Worm (Caenorhabditis elegans) whole organism, young adult: ENCODE measurements around the gene gldi-8.

ENCODE experiments used
- F37B4.10 ChIP-seq: fragments of 200-800 bp; sonication (Bioruptor generic); IDR thresholded peaks from 2 replicates; pipeline ENCODE4 v1.3.6; 2022; ENCODE audit warnings: missing genetic modification characterization, missing compliant biosample characterization
- Y67H2A.10 ChIP-seq: fragments of 200-800 bp; sonication (Bioruptor generic); conservative IDR thresholded peaks from 2 replicates; pipeline ENCODE4 v1.3.6; 2022; ENCODE audit warnings: missing genetic modification reagents, missing genetic modification characterization, missing compliant biosample characterization
- akir-1 ChIP-seq: fragments of 200-800 bp; sonication (Bioruptor generic); optimal IDR thresholded peaks from 2 replicates; lab custom pipeline; 2018; ENCODE audit warnings: mild to moderate bottlenecking, missing genetic modification characterization, moderate library complexity, missing compliant biosample characterization
- atf-7 ChIP-seq: sonication (generic microtip); optimal IDR thresholded peaks from 2 replicates; lab custom pipeline; 2017; ENCODE audit warnings: mild to moderate bottlenecking, missing genetic modification characterization, missing compliant biosample characterization
- ceh-100 ChIP-seq: fragments of 200-800 bp; sonication (Bioruptor generic); IDR thresholded peaks from 2 replicates; pipeline ENCODE4 v1.3.6; 2022; ENCODE audit warnings: missing genetic modification reagents, missing genetic modification characterization, missing compliant biosample characterization
- efl-1 ChIP-seq: fragments of 150-350 bp; optimal IDR thresholded peaks from 2 replicates; lab custom pipeline; 2014; ENCODE audit warnings: missing biosample characterization, missing genetic modification reagents, missing genetic modification characterization
- egl-18 ChIP-seq: fragments of 200-800 bp; sonication (Bioruptor generic); IDR thresholded peaks from 2 replicates; pipeline ENCODE4 v1.3.6; 2022; ENCODE audit warnings: missing genetic modification reagents, missing genetic modification characterization, missing compliant biosample characterization
- sea-2 ChIP-seq: fragments of 200-800 bp; sonication (Bioruptor generic); IDR thresholded peaks from 2 replicates; pipeline ENCODE4 v1.3.6; 2022; ENCODE audit warnings: missing genetic modification characterization, missing compliant biosample characterization
- snpc-4 ChIP-seq, 5 experiments: fragments of 150-350 bp in 1 of 5; sonication (generic microtip) in 4 of 5; optimal IDR thresholded peaks; 2 replicates each; lab custom pipeline; 2014 to 2018; ENCODE audit warnings: missing genetic modification characterization in 5 of 5, missing biosample characterization in 3 of 5, antibody characterized with exemption in 2 of 5, mild to moderate bottlenecking in 2 of 5, missing compliant biosample characterization in 2 of 5, missing genotype in 2 of 5, moderate library complexity in 2 of 5, missing genetic modification reagents in 1 of 5
- zfh-2 ChIP-seq: fragments of 200-800 bp; sonication (Bioruptor generic); conservative IDR thresholded peaks from 2 replicates; pipeline ENCODE4 v1.3.6; 2022; ENCODE audit warnings: missing genetic modification reagents, missing genetic modification characterization, missing compliant biosample characterization

DNA sequence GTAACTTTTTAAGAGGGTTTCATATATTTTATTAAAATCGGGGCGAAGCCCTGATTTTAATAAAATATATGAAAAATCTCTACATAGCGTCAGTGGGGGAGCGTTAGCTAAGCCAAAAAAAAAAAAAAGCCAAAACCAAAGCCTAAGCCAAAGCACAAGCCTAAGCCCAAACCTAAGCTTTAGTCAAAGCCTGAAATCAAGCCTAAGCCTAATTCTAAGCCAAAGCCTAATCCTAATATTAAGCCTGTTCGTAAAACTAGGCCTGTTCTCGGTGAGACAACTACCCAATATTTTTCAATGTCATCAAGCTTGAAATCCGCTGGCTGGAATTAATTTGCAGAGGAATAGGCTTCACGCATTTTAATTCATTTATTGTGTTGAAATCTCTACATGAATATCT, 3.9 kb downstream of the gldi-8 start:
- TF ChIP-seq ceh-100: no peak
- TF ChIP-seq snpc-4 (GFP tag; optimal IDR thresholded peaks at IDR 0.05; lab: Kevin White, UChicago): no peak
- no peak for TF ChIP-seq snpc-4 (tag; optimal IDR thresholded peaks at IDR 0.05; lab: Kevin White, UChicago)
- no peak for TF ChIP-seq egl-18
- no peak for TF ChIP-seq Y67H2A.10
- TF ChIP-seq akir-1: no peak
- no peak for TF ChIP-seq sea-2 (GFP tag; lab: Robert Waterston, UW)
- TF ChIP-seq efl-1 (GFP tag; lab: Kevin White, UChicago): no peak
- no peak for TF ChIP-seq atf-7 (tag; lab: Kevin White, UChicago)
- no peak for TF ChIP-seq F37B4.10 (GFP tag; lab: Robert Waterston, UW)
- TF ChIP-seq zfh-2 (GFP tag; lab: Robert Waterston, UW): no peak
